Worm (Caenorhabditis elegans) whole organism, L3 larva: ENCODE data around the gene C36B7.6.

Experiments
- ZK546.5 ChIP-seq: sonication (generic microtip); optimal IDR thresholded peaks from 2 replicates; lab custom pipeline; 2017; ENCODE audit warnings: missing biosample characterization, missing genetic modification characterization
- ama-1 ChIP-seq: fragments of 150-350 bp; optimal IDR thresholded peaks from 2 replicates; lab custom pipeline; 2018
- ceh-16 ChIP-seq: sonication (generic microtip); optimal IDR thresholded peaks from 2 replicates; lab custom pipeline; 2017; ENCODE audit warnings: missing biosample characterization, missing genetic modification characterization
- ceh-28 ChIP-seq: fragments of 150-350 bp; optimal IDR thresholded peaks from 2 replicates; lab custom pipeline; 2014; ENCODE audit warnings: missing biosample characterization, missing genetic modification reagents, missing genetic modification characterization
- ceh-82 ChIP-seq: fragments of 150-350 bp; optimal IDR thresholded peaks from 2 replicates; lab custom pipeline; 2014; ENCODE audit warnings: missing biosample characterization, missing genetic modification characterization
- ceh-9 ChIP-seq: sonication (generic microtip); optimal IDR thresholded peaks from 2 replicates; lab custom pipeline; 2018; ENCODE audit warnings: missing biosample characterization, missing genetic modification characterization
- egl-5 ChIP-seq: fragments of 150-350 bp; optimal IDR thresholded peaks from 2 replicates; lab custom pipeline; 2017; ENCODE audit warnings: missing biosample characterization, missing genetic modification reagents, missing genetic modification characterization, inconsistent platforms
- elt-2 ChIP-seq: sonication (generic microtip); optimal IDR thresholded peaks from 2 replicates; lab custom pipeline; 2016; ENCODE audit warnings: missing genetic modification reagents, mild to moderate bottlenecking, missing genetic modification characterization, missing compliant biosample characterization
- eor-1 ChIP-seq, 2 experiments: fragments of 150-350 bp; optimal IDR thresholded peaks; 2 replicates each; lab custom pipeline; 2014 to 2018; ENCODE audit warnings: missing biosample characterization in 2 of 2, missing genetic modification characterization in 2 of 2
- fkh-2 ChIP-seq: fragments of 150-350 bp; optimal IDR thresholded peaks from 2 replicates; lab custom pipeline; 2014; ENCODE audit warnings: missing biosample characterization, missing genetic modification reagents, missing genetic modification characterization
- hmg-11 ChIP-seq: sonication (generic microtip); optimal IDR thresholded peaks from 2 replicates; lab custom pipeline; 2016; ENCODE audit warnings: missing genetic modification characterization, missing compliant biosample characterization
- jun-1 ChIP-seq: fragments of 150-350 bp; optimal IDR thresholded peaks from 2 replicates; lab custom pipeline; 2014; ENCODE audit warnings: missing biosample characterization, missing genetic modification reagents, missing genetic modification characterization
- lin-15B ChIP-seq: fragments of 150-350 bp; optimal IDR thresholded peaks from 2 replicates; lab custom pipeline; 2014; ENCODE audit warnings: missing biosample characterization, missing genetic modification characterization
- lin-39 ChIP-seq: fragments of 150-350 bp; optimal IDR thresholded peaks from 2 replicates; lab custom pipeline; 2018; ENCODE audit warnings: missing biosample characterization, missing genetic modification reagents, missing genetic modification characterization
- lsy-12 ChIP-seq: sonication (generic microtip); optimal IDR thresholded peaks from 2 replicates; lab custom pipeline; 2016; ENCODE audit warnings: mild to moderate bottlenecking, missing genetic modification characterization, missing compliant biosample characterization
- mdl-1 ChIP-seq: fragments of 150-350 bp; optimal IDR thresholded peaks from 2 replicates; lab custom pipeline; 2014; ENCODE audit warnings: missing biosample characterization, missing genetic modification characterization
- mml-1 ChIP-seq: fragments of 150-350 bp; sonication (generic microtip); optimal IDR thresholded peaks from 3 replicates; lab custom pipeline; 2014; ENCODE audit warnings: missing biosample characterization, missing genetic modification characterization
- nhr-11 ChIP-seq: fragments of 150-350 bp; optimal IDR thresholded peaks from 2 replicates; lab custom pipeline; 2014; ENCODE audit warnings: missing biosample characterization, missing genetic modification characterization
- nhr-12 ChIP-seq: fragments of 150-350 bp; optimal IDR thresholded peaks from 2 replicates; lab custom pipeline; 2014; ENCODE audit warnings: missing biosample characterization, missing genetic modification characterization
- nhr-237 ChIP-seq: fragments of 150-350 bp; optimal IDR thresholded peaks from 2 replicates; lab custom pipeline; 2014; ENCODE audit warnings: missing biosample characterization, missing genetic modification characterization
- nhr-28 ChIP-seq: fragments of 150-350 bp; optimal IDR thresholded peaks from 2 replicates; lab custom pipeline; 2014; ENCODE audit warnings: missing biosample characterization, missing genetic modification characterization
- nhr-43 ChIP-seq: sonication (generic microtip); optimal IDR thresholded peaks from 2 replicates; lab custom pipeline; 2016; ENCODE audit warnings: mild to moderate bottlenecking, missing genetic modification characterization, missing compliant biosample characterization; ENCODE audit not compliant: poor library complexity, severe bottlenecking
- nhr-67 ChIP-seq: fragments of 150-350 bp; optimal IDR thresholded peaks from 2 replicates; lab custom pipeline; 2014; ENCODE audit warnings: missing biosample characterization, missing genetic modification characterization
- nhr-76 ChIP-seq: fragments of 150-350 bp; sonication (generic microtip); optimal IDR thresholded peaks from 5 replicates; lab custom pipeline; 2014; ENCODE audit warnings: missing biosample characterization, missing genetic modification characterization
- nhr-77 ChIP-seq: fragments of 150-350 bp; optimal IDR thresholded peaks from 2 replicates; lab custom pipeline; 2014; ENCODE audit warnings: missing biosample characterization, missing genetic modification characterization
- pqm-1 ChIP-seq: fragments of 150-350 bp; optimal IDR thresholded peaks from 2 replicates; lab custom pipeline; 2017; ENCODE audit warnings: missing biosample characterization, missing genetic modification characterization, inconsistent platforms
- sea-2 ChIP-seq: fragments of 150-350 bp; sonication (generic microtip); optimal IDR thresholded peaks from 4 replicates; lab custom pipeline; 2014; ENCODE audit warnings: missing biosample characterization, missing genetic modification reagents, missing genetic modification characterization
- skn-1 ChIP-seq: fragments of 150-350 bp; optimal IDR thresholded peaks from 2 replicates; lab custom pipeline; 2014; ENCODE audit warnings: missing biosample characterization, missing genetic modification characterization
- snpc-4 ChIP-seq: fragments of 150-350 bp; optimal IDR thresholded peaks from 2 replicates; lab custom pipeline; 2014; ENCODE audit warnings: missing biosample characterization, missing genetic modification characterization
- unc-62 ChIP-seq: fragments of 150-350 bp; sonication (generic microtip); optimal IDR thresholded peaks from 4 replicates; lab custom pipeline; 2014; ENCODE audit warnings: missing biosample characterization, missing genetic modification reagents, missing genetic modification characterization
- ztf-11 ChIP-seq: fragments of 150-350 bp; optimal IDR thresholded peaks from 2 replicates; lab custom pipeline; 2014; ENCODE audit warnings: missing biosample characterization, missing genetic modification characterization
- ztf-4 ChIP-seq: fragments of 150-350 bp; optimal IDR thresholded peaks from 2 replicates; lab custom pipeline; 2014; ENCODE audit warnings: missing biosample characterization, missing genetic modification characterization

Gene C36B7.6

ce11 chrX:7128615-7129014 is 28.5 kb upstream of the C36B7.6 start:
- no peak for TF ChIP-seq nhr-77 (tag; lab: Kevin White, UChicago)
- no peak for TF ChIP-seq pqm-1 (tag; lab: Kevin White, UChicago)

- no peak for TF ChIP-seq fkh-2 (tag; lab: Kevin White, UChicago)
- TF ChIP-seq ceh-28 (tag; lab: Kevin White, UChicago): no peak
- TF ChIP-seq nhr-43 (tag; lab: Kevin White, UChicago): no peak
- TF ChIP-seq sea-2 (GFP tag; lab: Kevin White, UChicago): no peak
- TF ChIP-seq egl-5 (tag; lab: Kevin White, UChicago): no peak
- no peak for TF ChIP-seq ceh-82
- no peak for TF ChIP-seq nhr-11
- no peak for TF ChIP-seq elt-2 (tag; lab: Kevin White, UChicago)
- no peak for TF ChIP-seq jun-1
- TF ChIP-seq ceh-16 (tag; lab: Kevin White, UChicago): no peak
- TF ChIP-seq mml-1 (tag; lab: Kevin White, UChicago): no peak
- no peak for TF ChIP-seq ztf-4 (tag; lab: Kevin White, UChicago)
- no peak for TF ChIP-seq ama-1 (lab: Kevin White, UChicago)
- TF ChIP-seq lsy-12 (tag; lab: Kevin White, UChicago): no peak
- TF ChIP-seq hmg-11 (tag; lab: Kevin White, UChicago): no peak
- TF ChIP-seq ZK546.5 (tag; lab: Kevin White, UChicago): no peak
- TF ChIP-seq nhr-12 (tag; lab: Kevin White, UChicago): no peak
- no peak for TF ChIP-seq pqm-1 (tag; lab: Kevin White, UChicago)
- TF ChIP-seq lin-39 (tag; lab: Kevin White, UChicago): no peak
- no peak for TF ChIP-seq snpc-4 (tag; lab: Kevin White, UChicago)
- TF ChIP-seq, all 47 proteins: peak for 0
Observed at ce11 chrX:7126348-7126747, 26.2 kb upstream of the C36B7.6 start, which contains the start of gene ist-1. Gene ist-1, plus strand, starts transcription at chrX:7126648.

ce11 chrX:7125178-7125577 is 25.0 kb upstream of the C36B7.6 start:
- TF ChIP-seq ztf-11 (tag; lab: Kevin White, UChicago) (no peak), snpc-4 (tag; lab: Kevin White, UChicago) (no peak), elt-2 (tag; lab: Kevin White, UChicago) (peak; percentile 63)

ce11 chrX:7124044-7124443 is 23.9 kb upstream of the C36B7.6 start:
- TF ChIP-seq unc-62 (GFP tag; lab: Kevin White, UChicago) (no peak), eor-1 (tag; optimal IDR thresholded peaks at IDR 0.05; lab: Kevin White, UChicago) (no peak), pqm-1 (tag; lab: Kevin White, UChicago) (peak; percentile 70)
- TF ChIP-seq, all 47 proteins: peak for 1

- TF ChIP-seq lin-15B (tag; lab: Kevin White, UChicago): no peak
- no peak for TF ChIP-seq mdl-1 (tag; lab: Kevin White, UChicago)
- TF ChIP-seq nhr-43 (tag; lab: Kevin White, UChicago): no peak
- TF ChIP-seq nhr-237 (tag; lab: Kevin White, UChicago): no peak
- TF ChIP-seq nhr-67 (tag; lab: Kevin White, UChicago): no peak
- no peak for TF ChIP-seq nhr-12 (tag; lab: Kevin White, UChicago)
- no peak for TF ChIP-seq ztf-11 (tag; lab: Kevin White, UChicago)
- no peak for TF ChIP-seq ceh-28 (tag; lab: Kevin White, UChicago)
- TF ChIP-seq ceh-9 (tag; lab: Kevin White, UChicago): no peak
- TF ChIP-seq skn-1 (tag; lab: Kevin White, UChicago): no peak
- TF ChIP-seq, all 47 proteins: peak for 0
Observed at ce11 chrX:7122655-7123054, 22.5 kb upstream of the C36B7.6 start.

- TF ChIP-seq ZK546.5 (tag; lab: Kevin White, UChicago) (no peak), ztf-4 (tag; lab: Kevin White, UChicago) (no peak), skn-1 (tag; lab: Kevin White, UChicago) (no peak), jun-1 (no peak), nhr-76 (no peak), pqm-1 (tag; lab: Kevin White, UChicago) (no peak), nhr-28 (tag; lab: Kevin White, UChicago) (no peak), egl-5 (tag; lab: Kevin White, UChicago) (no peak)
Observed at ce11 chrX:7116896-7117295, 16.8 kb upstream of the C36B7.6 start, which contains the start of gene hen-1. Gene hen-1, minus strand, starts transcription at chrX:7116996.
